Fruit fly (Drosophila melanogaster) whole organism, embryonic: Measurements from ENCODE around the gene CG12948.

Source experiments
- Atf3 ChIP-seq: fragments of 200-800 bp; sonication (Bioruptor generic); optimal IDR thresholded peaks from 3 replicates; lab custom pipeline; 2016; ENCODE audit warnings: missing biosample characterization, missing genetic modification characterization
- Bgb ChIP-seq: fragments of 200-800 bp; sonication (Bioruptor generic); IDR thresholded peaks from 2 replicates; pipeline ENCODE4 v1.3.6; 2022; ENCODE audit warnings: missing biosample characterization, missing genetic modification characterization; ENCODE audit not compliant: partially characterized antibody
- C15 ChIP-seq: fragments of 200-800 bp; sonication (Bioruptor generic); IDR thresholded peaks from 3 replicates; pipeline ENCODE4 v1.3.6; 2022; ENCODE audit warnings: missing biosample characterization, missing genetic modification characterization
- CG10147 ChIP-seq: fragments of 200-800 bp; sonication (Bioruptor generic); optimal IDR thresholded peaks from 2 replicates; lab custom pipeline; 2019; ENCODE audit warnings: missing biosample characterization, mild to moderate bottlenecking, missing genetic modification characterization, moderate library complexity
- CG10431 ChIP-seq: fragments of 200-800 bp; sonication (Bioruptor generic); optimal IDR thresholded peaks from 3 replicates; lab custom pipeline; 2018; ENCODE audit warnings: missing biosample characterization, mild to moderate bottlenecking, missing genetic modification characterization
- CG10959 ChIP-seq: fragments of 200-800 bp; sonication (Bioruptor generic); IDR thresholded peaks from 2 replicates; pipeline ENCODE4 v1.3.6; 2022; ENCODE audit warnings: missing biosample characterization, missing genetic modification characterization
- CG11247 ChIP-seq: fragments of 200-800 bp; sonication (Bioruptor generic); IDR thresholded peaks from 2 replicates; pipeline ENCODE4 v1.3.6; 2022; ENCODE audit warnings: missing biosample characterization, missing genetic modification characterization
- CG13775 ChIP-seq: fragments of 200-800 bp; sonication (Bioruptor generic); optimal IDR thresholded peaks from 3 replicates; lab custom pipeline; 2017; ENCODE audit warnings: missing biosample characterization, mild to moderate bottlenecking, missing genetic modification characterization
- CG15514 ChIP-seq: fragments of 200-800 bp; sonication (Bioruptor generic); optimal IDR thresholded peaks from 3 replicates; lab custom pipeline; 2017; ENCODE audit warnings: missing biosample characterization, missing genetic modification characterization, mild to moderate bottlenecking, moderate library complexity, missing genetic modification reagents
- CG15696 ChIP-seq: fragments of 200-800 bp; sonication (Bioruptor generic); optimal IDR thresholded peaks from 2 replicates; lab custom pipeline; 2019; ENCODE audit warnings: missing biosample characterization, mild to moderate bottlenecking, missing genetic modification characterization, moderate library complexity
- CG1602 ChIP-seq: fragments of 200-800 bp; sonication (Bioruptor generic); optimal IDR thresholded peaks from 3 replicates; lab custom pipeline; 2016; ENCODE audit warnings: missing biosample characterization, missing genetic modification characterization
- CG17186 ChIP-seq: fragments of 200-800 bp; sonication (Bioruptor generic); optimal IDR thresholded peaks from 3 replicates; lab custom pipeline; 2017; ENCODE audit warnings: missing biosample characterization, missing genetic modification reagents, missing genetic modification characterization
- CG17359 ChIP-seq: fragments of 200-800 bp; sonication (Bioruptor generic); optimal IDR thresholded peaks from 3 replicates; lab custom pipeline; 2018; ENCODE audit warnings: missing biosample characterization, mild to moderate bottlenecking, missing genetic modification characterization, moderate library complexity
- CG17802 ChIP-seq: fragments of 200-800 bp; sonication (Bioruptor generic); optimal IDR thresholded peaks from 2 replicates; lab custom pipeline; 2018; ENCODE audit warnings: missing biosample characterization, mild to moderate bottlenecking, missing genetic modification characterization, moderate library complexity
- CG17829 ChIP-seq: fragments of 200-800 bp; optimal IDR thresholded peaks from 2 replicates; lab custom pipeline; 2019; ENCODE audit warnings: missing biosample characterization, mild to moderate bottlenecking, missing genetic modification characterization, moderate library complexity
- CG17912 ChIP-seq: fragments of 200-800 bp; sonication (Bioruptor generic); optimal IDR thresholded peaks from 2 replicates; lab custom pipeline; 2018; ENCODE audit warnings: missing biosample characterization, mild to moderate bottlenecking, missing genetic modification characterization
- CG1832 ChIP-seq: fragments of 200-800 bp; sonication (Bioruptor generic); optimal IDR thresholded peaks from 2 replicates; lab custom pipeline; 2017; ENCODE audit warnings: missing biosample characterization, mild to moderate bottlenecking, missing genetic modification characterization, inconsistent platforms
- CG2129 ChIP-seq: fragments of 200-800 bp; sonication (Bioruptor generic); IDR thresholded peaks from 2 replicates; pipeline ENCODE4 v1.3.6; 2022; ENCODE audit warnings: missing biosample characterization, missing genetic modification characterization; ENCODE audit not compliant: partially characterized antibody
- CG2199 ChIP-seq: fragments of 200-800 bp; sonication (Bioruptor generic); IDR thresholded peaks from 3 replicates; pipeline ENCODE4 v1.3.6; 2022; ENCODE audit warnings: missing biosample characterization, missing genetic modification characterization
- CG3163 ChIP-seq: fragments of 200-800 bp; sonication (Bioruptor generic); optimal IDR thresholded peaks from 3 replicates; lab custom pipeline; 2016; ENCODE audit warnings: missing biosample characterization, missing genetic modification characterization
- CG3847 ChIP-seq: fragments of 200-800 bp; sonication (Bioruptor generic); IDR thresholded peaks from 2 replicates; pipeline ENCODE4 v1.3.6; 2022; ENCODE audit warnings: missing biosample characterization, missing genetic modification characterization
- CG3995 ChIP-seq: fragments of 200-800 bp; sonication (Bioruptor generic); optimal IDR thresholded peaks from 3 replicates; lab custom pipeline; 2016; ENCODE audit warnings: missing biosample characterization, missing genetic modification characterization
- CG42726 ChIP-seq: fragments of 200-800 bp; sonication (Bioruptor generic); IDR thresholded peaks from 2 replicates; pipeline ENCODE4 v1.3.6; 2022; ENCODE audit warnings: missing biosample characterization, missing genetic modification characterization; ENCODE audit not compliant: partially characterized antibody
- CG6813 ChIP-seq: fragments of 200-800 bp; sonication (Bioruptor generic); optimal IDR thresholded peaks from 2 replicates; lab custom pipeline; 2017; ENCODE audit warnings: missing biosample characterization, missing genetic modification characterization, mild to moderate bottlenecking, moderate library complexity, missing genetic modification reagents
- CHES-1-like ChIP-seq: fragments of 200-800 bp; sonication (Bioruptor generic); optimal IDR thresholded peaks from 2 replicates; lab custom pipeline; 2016; ENCODE audit warnings: missing biosample characterization, missing genetic modification characterization
- Camta ChIP-seq: fragments of 200-800 bp; sonication (Bioruptor generic); optimal IDR thresholded peaks from 2 replicates; lab custom pipeline; 2016; ENCODE audit warnings: missing biosample characterization, missing genetic modification characterization
- E2f2 ChIP-seq: fragments of 200-800 bp; sonication (Bioruptor generic); IDR thresholded peaks from 2 replicates; pipeline ENCODE4 v1.3.6; 2022; ENCODE audit warnings: missing biosample characterization, missing genetic modification characterization
- Gug ChIP-seq: fragments of 200-800 bp; sonication (Bioruptor generic); IDR thresholded peaks from 4 replicates; pipeline ENCODE4 v1.3.6; 2022; ENCODE audit warnings: missing biosample characterization, missing genetic modification characterization
- H15 ChIP-seq: fragments of 200-800 bp; sonication (Bioruptor generic); IDR thresholded peaks from 3 replicates; pipeline ENCODE4 v1.3.6; 2022; ENCODE audit warnings: missing biosample characterization, missing genetic modification characterization
- Hand ChIP-seq: fragments of 200-800 bp; sonication (Bioruptor generic); optimal IDR thresholded peaks from 2 replicates; lab custom pipeline; 2017; ENCODE audit warnings: mild to moderate bottlenecking, missing biosample characterization, missing genetic modification reagents, missing genetic modification characterization
- HmgZ ChIP-seq: fragments of 200-800 bp; sonication (Bioruptor generic); optimal IDR thresholded peaks from 2 replicates; lab custom pipeline; 2018; ENCODE audit warnings: missing biosample characterization, mild to moderate bottlenecking, missing genetic modification characterization
- Hsf ChIP-seq: fragments of 200-800 bp; sonication (Bioruptor generic); optimal IDR thresholded peaks from 3 replicates; lab custom pipeline; 2016; ENCODE audit warnings: missing biosample characterization, missing genetic modification characterization
- Lpt ChIP-seq: fragments of >200 bp; optimal IDR thresholded peaks from 2 replicates; lab custom pipeline; 2018; ENCODE audit warnings: missing biosample characterization, missing genetic modification characterization
- MBD-R2 ChIP-seq: fragments of 200-800 bp; sonication (Bioruptor generic); IDR thresholded peaks from 2 replicates; pipeline ENCODE4 v1.3.6; 2022; ENCODE audit warnings: missing biosample characterization, missing genetic modification characterization
- Pdp1 ChIP-seq, 2 experiments: fragments of 200-800 bp; sonication (Bioruptor generic); optimal IDR thresholded peaks; 3 replicates each; lab custom pipeline; 2016; ENCODE audit warnings: missing biosample characterization in 2 of 2, missing genetic modification characterization in 2 of 2, mild to moderate bottlenecking in 1 of 2, moderate library complexity in 1 of 2
- ac ChIP-seq: fragments of 200-800 bp; sonication (Bioruptor generic); optimal IDR thresholded peaks from 3 replicates; lab custom pipeline; 2017; ENCODE audit warnings: missing biosample characterization, mild to moderate bottlenecking, missing genetic modification characterization
- bcd ChIP-seq: fragments of 200-800 bp; sonication (Bioruptor generic); optimal IDR thresholded peaks from 2 replicates; lab custom pipeline; 2017; ENCODE audit warnings: missing biosample characterization, mild to moderate bottlenecking, missing genetic modification characterization
- bigmax ChIP-seq: fragments of 200-800 bp; sonication (Bioruptor generic); optimal IDR thresholded peaks from 2 replicates; lab custom pipeline; 2018; ENCODE audit warnings: missing biosample characterization, mild to moderate bottlenecking, missing genetic modification characterization
- crc ChIP-seq: fragments of 200-800 bp; sonication (Bioruptor generic); optimal IDR thresholded peaks from 2 replicates; lab custom pipeline; 2016; ENCODE audit warnings: missing biosample characterization, missing genetic modification characterization
- emc ChIP-seq: fragments of 200-800 bp; sonication (Bioruptor generic); optimal IDR thresholded peaks from 2 replicates; lab custom pipeline; 2016; ENCODE audit warnings: missing biosample characterization, missing genetic modification characterization
- fd102C ChIP-seq: fragments of 200-800 bp; sonication (Bioruptor generic); optimal IDR thresholded peaks from 2 replicates; lab custom pipeline; 2018; ENCODE audit warnings: missing biosample characterization, mild to moderate bottlenecking, missing genetic modification characterization, moderate library complexity
- fu2 ChIP-seq: fragments of 200-800 bp; sonication (Bioruptor generic); optimal IDR thresholded peaks from 2 replicates; lab custom pipeline; 2016; ENCODE audit warnings: missing biosample characterization, missing genetic modification characterization
- grau ChIP-seq: fragments of 200-800 bp; optimal IDR thresholded peaks from 3 replicates; lab custom pipeline; 2019; ENCODE audit warnings: missing biosample characterization, mild to moderate bottlenecking, missing genetic modification characterization, moderate library complexity
- jigr1 ChIP-seq: fragments of 200-800 bp; sonication (Bioruptor generic); IDR thresholded peaks from 3 replicates; pipeline ENCODE4 v1.3.6; 2022; ENCODE audit warnings: missing biosample characterization, missing genetic modification characterization
- ken ChIP-seq: fragments of 200-800 bp; sonication (Bioruptor generic); IDR thresholded peaks from 3 replicates; pipeline ENCODE4 v1.3.6; 2022; ENCODE audit warnings: missing biosample characterization, missing genetic modification characterization
- lilli ChIP-seq: fragments of 200-800 bp; sonication (Bioruptor generic); optimal IDR thresholded peaks from 3 replicates; lab custom pipeline; 2016; ENCODE audit warnings: missing biosample characterization, missing genetic modification characterization
- mld ChIP-seq: fragments of 200-800 bp; sonication (Bioruptor generic); IDR thresholded peaks from 3 replicates; pipeline ENCODE4 v1.3.6; 2022; ENCODE audit warnings: missing biosample characterization, missing genetic modification characterization; ENCODE audit not compliant: partially characterized antibody
- row ChIP-seq: fragments of 200-800 bp; sonication (Bioruptor generic); IDR thresholded peaks from 3 replicates; pipeline ENCODE4 v1.3.6; 2022; ENCODE audit warnings: missing biosample characterization, missing genetic modification characterization
- schlank ChIP-seq: fragments of 200-800 bp; sonication (Bioruptor generic); optimal IDR thresholded peaks from 2 replicates; lab custom pipeline; 2018; ENCODE audit warnings: missing biosample characterization, mild to moderate bottlenecking, missing genetic modification characterization
- unc-4 ChIP-seq: fragments of 200-800 bp; sonication (Bioruptor generic); IDR thresholded peaks from 2 replicates; pipeline ENCODE4 v1.3.6; 2022; ENCODE audit warnings: missing biosample characterization, missing genetic modification characterization; ENCODE audit not compliant: partially characterized antibody
- wdn ChIP-seq: fragments of 200-800 bp; sonication (Bioruptor generic); IDR thresholded peaks from 2 replicates; pipeline ENCODE4 v1.3.6; 2022; ENCODE audit warnings: missing biosample characterization, missing genetic modification characterization

CG12948 gene

dm6 chr3R:9793018-9793417 lies 45.5 kb upstream of the CG12948 start, which contains the start of gene CG8516 (continued):
- TF ChIP-seq CG15696 (tag; lab: Kevin White, UChicago) (no peak), Bgb (GFP tag; lab: Robert Waterston, UW) (no peak), wdn (GFP tag; lab: Robert Waterston, UW) (no peak), CG17359 (tag; lab: Kevin White, UChicago) (no peak), fu2 (GFP tag; lab: Kevin White, UChicago) (no peak), emc (no peak), bcd (GFP tag; lab: Kevin White, UChicago) (no peak), H15 (GFP tag; lab: Robert Waterston, UW) (no peak), ac (GFP tag; lab: Kevin White, UChicago) (no peak), CG1602 (GFP tag; lab: Kevin White, UChicago) (no peak), CG17802 (tag; lab: Kevin White, UChicago) (no peak), Atf3 (GFP tag; lab: Kevin White, UChicago) (peak; percentile 13), CG10431 (GFP tag; lab: Kevin White, UChicago) (no peak), CG3163 (GFP tag; lab: Kevin White, UChicago) (no peak), CG13775 (GFP tag; lab: Kevin White, UChicago) (no peak), CG3847 (GFP tag; lab: Robert Waterston, UW) (peak; percentile 37; the same call in 1 of the 2 replicates), MBD-R2 (GFP tag; lab: Robert Waterston, UW) (peak; percentile 81), CHES-1-like (no peak), CG17186 (GFP tag; lab: Kevin White, UChicago) (peak; percentile 17), Hand (GFP tag; lab: Kevin White, UChicago) (no peak), lilli (GFP tag; lab: Kevin White, UChicago) (peak; percentile 19), E2f2 (GFP tag; lab: Robert Waterston, UW) (peak; percentile 49), C15 (GFP tag; lab: Robert Waterston, UW) (no peak), unc-4 (GFP tag; lab: Robert Waterston, UW) (peak; percentile 20; the same call in 1 of the 2 replicates), CG11247 (GFP tag; lab: Robert Waterston, UW) (no peak), CG3995 (GFP tag; lab: Kevin White, UChicago) (peak; percentile 68), Hsf (GFP tag; lab: Kevin White, UChicago) (no peak), CG6813 (GFP tag; lab: Kevin White, UChicago) (no peak), CG42726 (GFP tag; lab: Robert Waterston, UW) (no peak), crc (no peak), jigr1 (GFP tag; lab: Robert Waterston, UW) (no peak), schlank (tag; lab: Kevin White, UChicago) (no peak), CG2129 (GFP tag; lab: Robert Waterston, UW) (no peak), CG17912 (peak; percentile 0), CG2199 (GFP tag; lab: Robert Waterston, UW) (no peak), grau (peak; percentile 18), CG17829 (tag; lab: Kevin White, UChicago) (peak; percentile 39), row (GFP tag; lab: Robert Waterston, UW) (peak; percentile 64), Gug (GFP tag; lab: Robert Waterston, UW) (no peak), Lpt (GFP tag; lab: Kevin White, UChicago) (no peak), ken (GFP tag; lab: Robert Waterston, UW) (no peak), CG15514 (GFP tag; lab: Kevin White, UChicago) (peak; percentile 44), fd102C (no peak), CG10147 (peak; percentile 20), Pdp1 (GFP tag; optimal IDR thresholded peaks at IDR 0.05; lab: Kevin White, UChicago) (peak in 1 of 2 experiments; percentile 53), mld (no peak), Camta (GFP tag; lab: Kevin White, UChicago) (no peak), HmgZ (tag; lab: Kevin White, UChicago) (peak; percentile 67), CG10959 (GFP tag; lab: Robert Waterston, UW) (no peak), bigmax (GFP tag; lab: Kevin White, UChicago) (peak; percentile 38), CG1832 (no peak)
